Worm (Caenorhabditis elegans) whole organism, young adult: ENCODE measurements around the gene T04C12.7.

ENCODE experiments used
- B0019.2 ChIP-seq: fragments of 200-800 bp; sonication (Bioruptor generic); conservative IDR thresholded peaks from 2 replicates; pipeline ENCODE4 v1.3.6; 2022; ENCODE audit warnings: missing genetic modification reagents, missing genetic modification characterization, missing compliant biosample characterization
- Y95B8A.8 ChIP-seq: fragments of 200-800 bp; sonication (Bioruptor generic); IDR thresholded peaks from 2 replicates; pipeline ENCODE4 v1.3.6; 2022; ENCODE audit warnings: missing genetic modification reagents, missing genetic modification characterization, missing compliant biosample characterization
- ama-1 ChIP-seq, 3 experiments: fragments of 150-350 bp in 1 of 3; sonication (generic microtip) in 2 of 3; optimal IDR thresholded peaks; 2 replicates each; lab custom pipeline; 2014 to 2018; ENCODE audit warnings: missing biosample characterization in 2 of 3, missing genetic modification characterization in 2 of 3, missing genetic modification reagents in 2 of 3
- ccch-3 ChIP-seq: fragments of 200-800 bp; sonication (Bioruptor generic); optimal IDR thresholded peaks from 2 replicates; lab custom pipeline; 2018; ENCODE audit warnings: mild to moderate bottlenecking, missing genetic modification characterization, missing compliant biosample characterization
- ets-4 ChIP-seq: fragments of 200-800 bp; sonication (Bioruptor generic); optimal IDR thresholded peaks from 2 replicates; lab custom pipeline; 2018; ENCODE audit warnings: mild to moderate bottlenecking, missing genetic modification characterization, missing compliant biosample characterization
- lin-40 ChIP-seq: sonication (generic microtip); optimal IDR thresholded peaks from 2 replicates; lab custom pipeline; 2016; ENCODE audit warnings: missing genetic modification characterization, mild to moderate bottlenecking, missing compliant biosample characterization, missing genotype, missing genetic modification reagents
- mxl-1 ChIP-seq: sonication (generic microtip); optimal IDR thresholded peaks from 2 replicates; lab custom pipeline; 2016; ENCODE audit warnings: missing genetic modification characterization, missing compliant biosample characterization
- pbrm-1 ChIP-seq: fragments of 200-800 bp; sonication (Bioruptor generic); IDR thresholded peaks from 2 replicates; pipeline ENCODE4 v1.3.6; 2022; ENCODE audit warnings: missing genetic modification reagents, missing genetic modification characterization, missing compliant biosample characterization
- pha-4 ChIP-seq: fragments of 150-350 bp; sonication (generic microtip); optimal IDR thresholded peaks from 2 replicates; lab custom pipeline; 2014; ENCODE audit warnings: missing biosample characterization, missing genetic modification reagents, missing genetic modification characterization
- sea-2 ChIP-seq: fragments of 200-800 bp; sonication (Bioruptor generic); IDR thresholded peaks from 2 replicates; pipeline ENCODE4 v1.3.6; 2022; ENCODE audit warnings: missing genetic modification characterization, missing compliant biosample characterization
- somi-1 ChIP-seq: fragments of 200-800 bp; sonication (Bioruptor generic); optimal IDR thresholded peaks from 2 replicates; lab custom pipeline; 2018; ENCODE audit warnings: mild to moderate bottlenecking, missing genetic modification characterization, missing compliant biosample characterization
- unc-62 ChIP-seq: fragments of 150-350 bp; optimal IDR thresholded peaks from 2 replicates; lab custom pipeline; 2014; ENCODE audit warnings: missing biosample characterization, missing genetic modification reagents, missing genetic modification characterization
- ztf-25 ChIP-seq: fragments of 200-800 bp; sonication (Bioruptor generic); IDR thresholded peaks from 2 replicates; pipeline ENCODE4 v1.3.6; 2022; ENCODE audit warnings: missing genetic modification reagents, missing genetic modification characterization, missing compliant biosample characterization

- TF ChIP-seq ccch-3 (no peak), Y95B8A.8 (GFP tag; lab: Robert Waterston, UW) (no peak), unc-62 (GFP tag; lab: Kevin White, UChicago) (peak; percentile 35), B0019.2 (no peak), ztf-25 (GFP tag; lab: Robert Waterston, UW) (no peak), lin-40 (peak; percentile 4), ama-1 (optimal IDR thresholded peaks at IDR 0.05; lab: Kevin White, UChicago) (no peak), ama-1 (GFP tag; optimal IDR thresholded peaks at IDR 0.05; lab: Kevin White, UChicago) (no peak), sea-2 (GFP tag; lab: Robert Waterston, UW) (no peak), somi-1 (GFP tag; lab: Kevin White, UChicago) (no peak), pbrm-1 (GFP tag; lab: Robert Waterston, UW) (0 out of 2 replicates have a peak, but pooled peaks have one; percentile 7), ets-4 (peak; percentile 73), mxl-1 (no peak), pha-4 (tag; lab: Kevin White, UChicago) (no peak)
Measured at ce11 chrV:11009124-11009524, 44.8 kb upstream of the T04C12.7 start.
